Worm (Caenorhabditis elegans) whole organism, L1 larva: ENCODE measurements around the gene oac-46.

Experiments used
- C04F5.9 ChIP-seq: sonication (generic microtip); optimal IDR thresholded peaks from 2 replicates; lab custom pipeline; 2016; ENCODE audit warnings: missing genetic modification characterization, missing compliant biosample characterization
- C16A3.4 ChIP-seq: fragments of 150-350 bp; optimal IDR thresholded peaks from 2 replicates; lab custom pipeline; 2014; ENCODE audit warnings: missing biosample characterization, missing genetic modification characterization
- aha-1 ChIP-seq: fragments of 150-350 bp; optimal IDR thresholded peaks from 2 replicates; lab custom pipeline; 2014; ENCODE audit warnings: missing biosample characterization, missing genetic modification characterization
- alr-1 ChIP-seq: fragments of 200-800 bp; sonication (Bioruptor generic); optimal IDR thresholded peaks from 2 replicates; lab custom pipeline; 2018; ENCODE audit warnings: borderline replicate concordance, mild to moderate bottlenecking, missing genetic modification characterization, missing compliant biosample characterization
- aly-2 ChIP-seq: fragments of 150-350 bp; optimal IDR thresholded peaks from 2 replicates; lab custom pipeline; 2014; ENCODE audit warnings: missing biosample characterization, missing genetic modification characterization
- blmp-1 ChIP-seq: fragments of 150-350 bp; optimal IDR thresholded peaks from 2 replicates; lab custom pipeline; 2014; ENCODE audit warnings: missing biosample characterization, missing genetic modification characterization
- ceh-63 ChIP-seq: fragments of 200-800 bp; sonication (Bioruptor generic); optimal IDR thresholded peaks from 2 replicates; lab custom pipeline; 2018; ENCODE audit warnings: mild to moderate bottlenecking, missing genetic modification characterization, missing compliant biosample characterization
- ceh-90 ChIP-seq: sonication (generic microtip); optimal IDR thresholded peaks from 2 replicates; lab custom pipeline; 2016; ENCODE audit warnings: missing genetic modification characterization, missing compliant biosample characterization
- ces-1 ChIP-seq: fragments of 150-350 bp; optimal IDR thresholded peaks from 2 replicates; lab custom pipeline; 2014; ENCODE audit warnings: missing biosample characterization, missing genetic modification reagents, missing genetic modification characterization
- dsc-1 ChIP-seq: sonication (generic microtip); optimal IDR thresholded peaks from 2 replicates; lab custom pipeline; 2016; ENCODE audit warnings: mild to moderate bottlenecking, missing genetic modification characterization, missing compliant biosample characterization
- efl-1 ChIP-seq, 4 experiments: fragments of 150-350 bp; optimal IDR thresholded peaks in 3 of 4; peaks in 1 of 4; 1 replicate in 1 of 4; 2 replicates in 3 of 4; lab custom pipeline; 2014; ENCODE audit warnings: missing biosample characterization in 2 of 4, missing genetic modification characterization in 2 of 4, missing genetic modification reagents in 2 of 4
- egl-27 ChIP-seq, 2 experiments: fragments of 150-350 bp in 1 of 2; sonication (generic microtip); optimal IDR thresholded peaks; 3 replicates each; lab custom pipeline; 2017 to 2018; ENCODE audit warnings: missing biosample characterization in 2 of 2, missing genetic modification characterization in 2 of 2, missing genetic modification reagents in 2 of 2
- ets-5 ChIP-seq: fragments of 200-800 bp; sonication (Bioruptor generic); IDR thresholded peaks from 2 replicates; pipeline ENCODE4 v1.3.6; 2022; ENCODE audit warnings: missing genetic modification characterization, missing compliant biosample characterization
- fkh-10 ChIP-seq: sonication (generic microtip); optimal IDR thresholded peaks from 2 replicates; lab custom pipeline; 2017; ENCODE audit warnings: missing biosample characterization, missing genetic modification reagents, missing genetic modification characterization
- fkh-4 ChIP-seq: sonication (generic microtip); optimal IDR thresholded peaks from 2 replicates; lab custom pipeline; 2016; ENCODE audit warnings: missing compliant biosample characterization, missing genetic modification characterization, borderline replicate concordance
- fkh-8 ChIP-seq: sonication (generic microtip); optimal IDR thresholded peaks from 2 replicates; lab custom pipeline; 2016; ENCODE audit warnings: mild to moderate bottlenecking, missing genetic modification characterization, missing compliant biosample characterization
- fos-1 ChIP-seq: fragments of 150-350 bp; optimal IDR thresholded peaks from 2 replicates; lab custom pipeline; 2014; ENCODE audit warnings: missing biosample characterization, missing genetic modification characterization
- hlh-17 ChIP-seq: fragments of 200-800 bp; sonication (Bioruptor generic); optimal IDR thresholded peaks from 2 replicates; lab custom pipeline; 2018; ENCODE audit warnings: missing genetic modification characterization, mild to moderate bottlenecking, missing compliant biosample characterization, moderate library complexity, borderline replicate concordance
- hlh-4 ChIP-seq: sonication (generic microtip); optimal IDR thresholded peaks from 2 replicates; lab custom pipeline; 2016; ENCODE audit warnings: mild to moderate bottlenecking, missing genetic modification characterization, missing compliant biosample characterization
- hpl-2 ChIP-seq: fragments of 150-350 bp; optimal IDR thresholded peaks from 2 replicates; lab custom pipeline; 2014; ENCODE audit warnings: missing biosample characterization, missing genetic modification reagents, missing genetic modification characterization
- irx-1 ChIP-seq: sonication (generic microtip); optimal IDR thresholded peaks from 2 replicates; lab custom pipeline; 2016; ENCODE audit warnings: missing genetic modification characterization, missing compliant biosample characterization
- jun-1 ChIP-seq: fragments of 150-350 bp; optimal IDR thresholded peaks from 2 replicates; lab custom pipeline; 2014; ENCODE audit warnings: missing biosample characterization, missing genetic modification reagents, missing genetic modification characterization
- lin-14 ChIP-seq: fragments of 200-800 bp; sonication (Bioruptor generic); optimal IDR thresholded peaks from 2 replicates; lab custom pipeline; 2018; ENCODE audit warnings: mild to moderate bottlenecking, missing genetic modification characterization, moderate library complexity, missing compliant biosample characterization
- lin-35 ChIP-seq, 2 experiments: fragments of 150-350 bp; optimal IDR thresholded peaks; 2 replicates each; lab custom pipeline; 2014; ENCODE audit warnings: missing biosample characterization in 2 of 2, missing genetic modification characterization in 2 of 2, missing genetic modification reagents in 2 of 2
- lir-3 ChIP-seq: sonication (generic microtip); optimal IDR thresholded peaks from 2 replicates; lab custom pipeline; 2016; ENCODE audit warnings: mild to moderate bottlenecking, missing genetic modification characterization, moderate library complexity, missing compliant biosample characterization; ENCODE audit not compliant: poor library complexity
- mdl-1 ChIP-seq, 2 experiments: fragments of 150-350 bp; optimal IDR thresholded peaks; 2 replicates each; lab custom pipeline; 2014 to 2017; ENCODE audit warnings: missing biosample characterization in 2 of 2, missing genetic modification characterization in 2 of 2, inconsistent platforms in 1 of 2
- mef-2 ChIP-seq: fragments of 150-350 bp; optimal IDR thresholded peaks from 2 replicates; lab custom pipeline; 2014; ENCODE audit warnings: missing biosample characterization, missing genetic modification characterization
- nhr-11 ChIP-seq: fragments of 150-350 bp; optimal IDR thresholded peaks from 2 replicates; lab custom pipeline; 2014; ENCODE audit warnings: missing biosample characterization, missing genetic modification characterization
- nhr-12 ChIP-seq: sonication (generic microtip); optimal IDR thresholded peaks from 2 replicates; lab custom pipeline; 2017; ENCODE audit warnings: missing biosample characterization, missing genetic modification characterization
- nhr-19 ChIP-seq: fragments of 200-800 bp; sonication (Bioruptor generic); conservative IDR thresholded peaks from 2 replicates; pipeline ENCODE4 v1.3.6; 2022; ENCODE audit warnings: missing genetic modification characterization, missing compliant biosample characterization
- nhr-20 ChIP-seq: sonication (generic microtip); optimal IDR thresholded peaks from 2 replicates; lab custom pipeline; 2016; ENCODE audit warnings: mild to moderate bottlenecking, missing genetic modification characterization, missing compliant biosample characterization
- nhr-28 ChIP-seq: fragments of 150-350 bp; optimal IDR thresholded peaks from 2 replicates; lab custom pipeline; 2014; ENCODE audit warnings: missing biosample characterization, missing genetic modification characterization
- nhr-47 ChIP-seq: sonication (generic microtip); optimal IDR thresholded peaks from 2 replicates; lab custom pipeline; 2016; ENCODE audit warnings: mild to moderate bottlenecking, missing genetic modification characterization, moderate library complexity, missing compliant biosample characterization
- nhr-77 ChIP-seq: fragments of 150-350 bp; optimal IDR thresholded peaks from 2 replicates; lab custom pipeline; 2014; ENCODE audit warnings: missing biosample characterization, missing genetic modification characterization
- nhr-90 ChIP-seq: sonication (generic microtip); optimal IDR thresholded peaks from 2 replicates; lab custom pipeline; 2016; ENCODE audit warnings: mild to moderate bottlenecking, missing genetic modification characterization, missing compliant biosample characterization; ENCODE audit not compliant: poor library complexity
- pag-3 ChIP-seq: sonication (generic microtip); optimal IDR thresholded peaks from 2 replicates; lab custom pipeline; 2017; ENCODE audit warnings: missing genetic modification characterization, mild to moderate bottlenecking, missing compliant biosample characterization, antibody characterized with exemption, borderline replicate concordance; ENCODE audit not compliant: insufficient read depth
- pax-3 ChIP-seq: fragments of 200-800 bp; sonication (Bioruptor generic); optimal IDR thresholded peaks from 2 replicates; lab custom pipeline; 2018; ENCODE audit warnings: mild to moderate bottlenecking, missing genetic modification characterization, moderate library complexity, missing compliant biosample characterization
- pqm-1 ChIP-seq: sonication (generic microtip); optimal IDR thresholded peaks from 3 replicates; lab custom pipeline; 2017; ENCODE audit warnings: missing biosample characterization, missing genetic modification characterization
- rnt-1 ChIP-seq: sonication (generic microtip); optimal IDR thresholded peaks from 2 replicates; lab custom pipeline; 2016; ENCODE audit warnings: mild to moderate bottlenecking, missing genetic modification characterization, moderate library complexity, missing compliant biosample characterization
- skn-1 ChIP-seq: fragments of 150-350 bp; optimal IDR thresholded peaks from 2 replicates; lab custom pipeline; 2014; ENCODE audit warnings: missing biosample characterization, missing genetic modification characterization
- snu-23 ChIP-seq: sonication (generic microtip); optimal IDR thresholded peaks from 2 replicates; lab custom pipeline; 2016; ENCODE audit warnings: missing genetic modification characterization, missing compliant biosample characterization
- sox-4 ChIP-seq: sonication (generic microtip); optimal IDR thresholded peaks from 2 replicates; lab custom pipeline; 2016; ENCODE audit warnings: missing genetic modification characterization, missing compliant biosample characterization
- sptf-1 ChIP-seq: fragments of 150-350 bp; optimal IDR thresholded peaks from 2 replicates; lab custom pipeline; 2014; ENCODE audit warnings: missing biosample characterization, missing genetic modification characterization
- sup-37 ChIP-seq: fragments of 200-800 bp; sonication (Bioruptor generic); optimal IDR thresholded peaks from 2 replicates; lab custom pipeline; 2018; ENCODE audit warnings: mild to moderate bottlenecking, missing genetic modification characterization, missing compliant biosample characterization
- tbx-2 ChIP-seq: sonication (generic microtip); optimal IDR thresholded peaks from 2 replicates; lab custom pipeline; 2016; ENCODE audit warnings: missing genetic modification characterization, missing compliant biosample characterization
- unc-130 ChIP-seq: fragments of 150-350 bp; optimal IDR thresholded peaks from 2 replicates; lab custom pipeline; 2017; ENCODE audit warnings: missing biosample characterization, missing genetic modification characterization, inconsistent platforms
- unc-62 ChIP-seq: fragments of 150-350 bp; optimal IDR thresholded peaks from 2 replicates; lab custom pipeline; 2014; ENCODE audit warnings: missing biosample characterization, missing genetic modification reagents, missing genetic modification characterization
- unc-86 ChIP-seq: sonication (generic microtip); optimal IDR thresholded peaks from 2 replicates; lab custom pipeline; 2016; ENCODE audit warnings: missing genetic modification characterization, missing compliant biosample characterization
- unc-98 ChIP-seq: fragments of 200-800 bp; sonication (Bioruptor generic); IDR thresholded peaks from 2 replicates; pipeline ENCODE4 v1.3.6; 2022; ENCODE audit warnings: missing genetic modification characterization, missing compliant biosample characterization
- vab-15 ChIP-seq: sonication (generic microtip); optimal IDR thresholded peaks from 2 replicates; lab custom pipeline; 2017; ENCODE audit warnings: missing genotype, mild to moderate bottlenecking, missing genetic modification characterization, missing compliant biosample characterization
- xbp-1 ChIP-seq: sonication (generic microtip); optimal IDR thresholded peaks from 2 replicates; lab custom pipeline; 2016; ENCODE audit warnings: missing genetic modification characterization, missing compliant biosample characterization
- zip-4 ChIP-seq: fragments of 200-800 bp; sonication (Bioruptor generic); optimal IDR thresholded peaks from 2 replicates; lab custom pipeline; 2018; ENCODE audit warnings: mild to moderate bottlenecking, missing genetic modification characterization, moderate library complexity, missing compliant biosample characterization
- ztf-11 ChIP-seq, 2 experiments: sonication (generic microtip); optimal IDR thresholded peaks; 2 replicates each; lab custom pipeline; 2016 to 2017; ENCODE audit warnings: missing genetic modification characterization in 2 of 2, missing biosample characterization in 1 of 2, missing compliant biosample characterization in 1 of 2

oac-46 gene

ce11 chrII:8813659-8814058 is 38.2 kb downstream of the oac-46 start:
- TF ChIP-seq aly-2 (tag; lab: Kevin White, UChicago): no peak
- no peak for TF ChIP-seq pag-3 (tag; lab: Kevin White, UChicago)
- no peak for TF ChIP-seq xbp-1 (tag; lab: Kevin White, UChicago)
- peak; percentile 78 for TF ChIP-seq unc-130 (tag; lab: Kevin White, UChicago)
- no peak for TF ChIP-seq sup-37 (GFP tag; lab: Kevin White, UChicago)
- peak; percentile 36 for TF ChIP-seq irx-1
- peak; percentile 86 for TF ChIP-seq blmp-1 (tag; lab: Kevin White, UChicago)
- peak; percentile 51 for TF ChIP-seq nhr-47 (tag; lab: Kevin White, UChicago)
- TF ChIP-seq lin-14 (GFP tag; lab: Kevin White, UChicago): peak; percentile 74
- peak in 1 of 2 experiments; percentile 80 for TF ChIP-seq mdl-1 (tag; optimal IDR thresholded peaks at IDR 0.05; lab: Kevin White, UChicago)
- TF ChIP-seq unc-98 (GFP tag; lab: Robert Waterston, UW): no peak
- no peak for TF ChIP-seq alr-1 (tag; lab: Kevin White, UChicago)
- no peak for TF ChIP-seq sptf-1 (tag; lab: Kevin White, UChicago)
- TF ChIP-seq pqm-1 (tag; lab: Kevin White, UChicago): no peak
- no peak for TF ChIP-seq fos-1
- no peak for TF ChIP-seq nhr-12
- TF ChIP-seq nhr-90 (tag; lab: Kevin White, UChicago): peak; percentile 74
- no peak for TF ChIP-seq fkh-10
- no peak for TF ChIP-seq ztf-11 (tag; optimal IDR thresholded peaks at IDR 0.05; lab: Kevin White, UChicago)
- no peak for TF ChIP-seq nhr-11 (tag; lab: Kevin White, UChicago)
- TF ChIP-seq ceh-63 (GFP tag; lab: Kevin White, UChicago): no peak
- TF ChIP-seq nhr-20 (tag; lab: Kevin White, UChicago): peak; percentile 93
- TF ChIP-seq unc-62 (GFP tag; lab: Kevin White, UChicago): no peak
- no peak for TF ChIP-seq ets-5 (GFP tag; lab: Robert Waterston, UW)
- no peak for TF ChIP-seq sox-4 (tag; lab: Kevin White, UChicago)
- TF ChIP-seq fkh-8 (tag; lab: Kevin White, UChicago): no peak
- no peak for TF ChIP-seq dsc-1 (tag; lab: Kevin White, UChicago)
- peak; percentile 70 for TF ChIP-seq C16A3.4 (tag; lab: Kevin White, UChicago)
- no peak for TF ChIP-seq hpl-2 (GFP tag; lab: Kevin White, UChicago)
- no peak for TF ChIP-seq mef-2 (tag; lab: Kevin White, UChicago)
- TF ChIP-seq skn-1: no peak
- no peak for TF ChIP-seq efl-1 (optimal IDR thresholded peaks at IDR 0.05; lab: Kevin White, UChicago)
- TF ChIP-seq efl-1 (GFP tag; optimal IDR thresholded peaks at IDR 0.05 in 1 of 2; lab: Kevin White, UChicago): no peak
- no peak for TF ChIP-seq rnt-1 (tag; lab: Kevin White, UChicago)
- TF ChIP-seq snu-23 (GFP tag; lab: Kevin White, UChicago): peak; percentile 82
- TF ChIP-seq lir-3 (tag; lab: Kevin White, UChicago): peak; percentile 61
- TF ChIP-seq ceh-90 (tag; lab: Kevin White, UChicago): no peak
- no peak for TF ChIP-seq pax-3 (tag; lab: Kevin White, UChicago)
- TF ChIP-seq aha-1 (tag; lab: Kevin White, UChicago): no peak
- TF ChIP-seq nhr-77 (tag; lab: Kevin White, UChicago): peak; percentile 10
- TF ChIP-seq nhr-28 (tag; lab: Kevin White, UChicago): no peak
- no peak for TF ChIP-seq egl-27 (tag; optimal IDR thresholded peaks at IDR 0.05; lab: Kevin White, UChicago)
- TF ChIP-seq hlh-17 (GFP tag; lab: Kevin White, UChicago): no peak
- TF ChIP-seq C04F5.9: no peak
- peak; percentile 28 for TF ChIP-seq vab-15 (tag; lab: Kevin White, UChicago)
- TF ChIP-seq nhr-19 (GFP tag; lab: Robert Waterston, UW): peak; percentile 93
- TF ChIP-seq unc-86: no peak
- TF ChIP-seq zip-4 (GFP tag; lab: Kevin White, UChicago): no peak
- TF ChIP-seq jun-1 (tag; lab: Kevin White, UChicago): no peak
- TF ChIP-seq hlh-4 (tag; lab: Kevin White, UChicago): no peak
- peak; percentile 73 for TF ChIP-seq tbx-2 (tag; lab: Kevin White, UChicago)
- no peak for TF ChIP-seq fkh-4 (tag; lab: Kevin White, UChicago)
- peak in 1 of 2 experiments; percentile 70 for TF ChIP-seq lin-35 (GFP tag; optimal IDR thresholded peaks at IDR 0.05; lab: Kevin White, UChicago)
- no peak for TF ChIP-seq ces-1 (GFP tag; lab: Kevin White, UChicago)
